Worm (Caenorhabditis elegans) whole organism, L1 larva: ENCODE data around the gene aptf-2.
A peak's percentile ranks its signal among the peaks of the same experiment; 100 is the strongest.
"Not testable (repeated sequence)": the region's sequence is repeated elsewhere in the genome, so short reads cannot be mapped to it uniquely, and the experiment has no call there.

ENCODE experiments used
- C04F5.9 ChIP-seq: sonication (generic microtip); optimal IDR thresholded peaks from 2 replicates; lab custom pipeline; 2016; ENCODE audit warnings: missing genetic modification characterization, missing compliant biosample characterization
- C34B4.2 ChIP-seq: sonication (generic microtip); optimal IDR thresholded peaks from 2 replicates; lab custom pipeline; 2017; ENCODE audit warnings: mild to moderate bottlenecking, missing genetic modification characterization, missing compliant biosample characterization
- F16B12.6 ChIP-seq: fragments of 150-350 bp; optimal IDR thresholded peaks from 2 replicates; lab custom pipeline; 2014; ENCODE audit warnings: missing biosample characterization, missing genetic modification characterization
- aly-2 ChIP-seq: fragments of 150-350 bp; optimal IDR thresholded peaks from 2 replicates; lab custom pipeline; 2014; ENCODE audit warnings: missing biosample characterization, missing genetic modification characterization
- ama-1 ChIP-seq: fragments of 150-350 bp; optimal IDR thresholded peaks from 2 replicates; lab custom pipeline; 2014
- blmp-1 ChIP-seq: fragments of 150-350 bp; optimal IDR thresholded peaks from 2 replicates; lab custom pipeline; 2014; ENCODE audit warnings: missing biosample characterization, missing genetic modification characterization
- ceh-63 ChIP-seq: fragments of 200-800 bp; sonication (Bioruptor generic); optimal IDR thresholded peaks from 2 replicates; lab custom pipeline; 2018; ENCODE audit warnings: mild to moderate bottlenecking, missing genetic modification characterization, missing compliant biosample characterization
- ceh-82 ChIP-seq, 3 experiments: fragments of 150-350 bp in 1 of 3; sonication (generic microtip) in 2 of 3; optimal IDR thresholded peaks; 2 replicates each; lab custom pipeline; 2014 to 2017; ENCODE audit warnings: missing biosample characterization in 3 of 3, missing genetic modification characterization in 3 of 3
- dpl-1 ChIP-seq, 3 experiments: fragments of 150-350 bp in 2 of 3; sonication (generic microtip) in 1 of 3; optimal IDR thresholded peaks; 2 replicates each; lab custom pipeline; 2014 to 2017; ENCODE audit warnings: missing biosample characterization in 3 of 3, missing genetic modification characterization in 3 of 3, missing genetic modification reagents in 3 of 3
- dsc-1 ChIP-seq: sonication (generic microtip); optimal IDR thresholded peaks from 2 replicates; lab custom pipeline; 2016; ENCODE audit warnings: mild to moderate bottlenecking, missing genetic modification characterization, missing compliant biosample characterization
- efl-1 ChIP-seq, 4 experiments: fragments of 150-350 bp; optimal IDR thresholded peaks in 3 of 4; peaks in 1 of 4; 1 replicate in 1 of 4; 2 replicates in 3 of 4; lab custom pipeline; 2014; ENCODE audit warnings: missing biosample characterization in 2 of 4, missing genetic modification characterization in 2 of 4, missing genetic modification reagents in 2 of 4
- efl-3 ChIP-seq: fragments of 200-800 bp; sonication (Bioruptor generic); optimal IDR thresholded peaks from 2 replicates; lab custom pipeline; 2018; ENCODE audit warnings: mild to moderate bottlenecking, missing genetic modification characterization, missing compliant biosample characterization
- elt-2 ChIP-seq: sonication (generic microtip); optimal IDR thresholded peaks from 2 replicates; lab custom pipeline; 2016; ENCODE audit warnings: missing genetic modification characterization, mild to moderate bottlenecking, inconsistent platforms, missing compliant biosample characterization, missing genetic modification reagents
- fkh-10 ChIP-seq: sonication (generic microtip); optimal IDR thresholded peaks from 2 replicates; lab custom pipeline; 2017; ENCODE audit warnings: missing biosample characterization, missing genetic modification reagents, missing genetic modification characterization
- grh-1 ChIP-seq: fragments of 200-800 bp; sonication (Bioruptor generic); IDR thresholded peaks from 2 replicates; pipeline ENCODE4 v1.3.6; 2022; ENCODE audit warnings: missing genetic modification reagents, missing genetic modification characterization, missing compliant biosample characterization
- hlh-17 ChIP-seq: fragments of 200-800 bp; sonication (Bioruptor generic); optimal IDR thresholded peaks from 2 replicates; lab custom pipeline; 2018; ENCODE audit warnings: missing genetic modification characterization, mild to moderate bottlenecking, missing compliant biosample characterization, moderate library complexity, borderline replicate concordance
- jun-1 ChIP-seq: fragments of 150-350 bp; optimal IDR thresholded peaks from 2 replicates; lab custom pipeline; 2014; ENCODE audit warnings: missing biosample characterization, missing genetic modification reagents, missing genetic modification characterization
- lin-15B ChIP-seq: fragments of 150-350 bp; sonication (generic microtip); optimal IDR thresholded peaks from 3 replicates; lab custom pipeline; 2014; ENCODE audit warnings: missing biosample characterization, missing genetic modification characterization
- lin-35 ChIP-seq, 2 experiments: fragments of 150-350 bp; optimal IDR thresholded peaks; 2 replicates each; lab custom pipeline; 2014; ENCODE audit warnings: missing biosample characterization in 2 of 2, missing genetic modification characterization in 2 of 2, missing genetic modification reagents in 2 of 2
- lsy-2 ChIP-seq, 2 experiments: fragments of 150-350 bp; optimal IDR thresholded peaks; 2 replicates each; lab custom pipeline; 2014; ENCODE audit warnings: missing biosample characterization in 2 of 2, missing genetic modification characterization in 2 of 2
- mep-1 ChIP-seq: fragments of 150-350 bp; optimal IDR thresholded peaks from 2 replicates; lab custom pipeline; 2014; ENCODE audit warnings: missing biosample characterization, missing genetic modification characterization
- nhr-11 ChIP-seq: fragments of 150-350 bp; optimal IDR thresholded peaks from 2 replicates; lab custom pipeline; 2014; ENCODE audit warnings: missing biosample characterization, missing genetic modification characterization
- nhr-47 ChIP-seq: sonication (generic microtip); optimal IDR thresholded peaks from 2 replicates; lab custom pipeline; 2016; ENCODE audit warnings: mild to moderate bottlenecking, missing genetic modification characterization, moderate library complexity, missing compliant biosample characterization
- rnt-1 ChIP-seq: sonication (generic microtip); optimal IDR thresholded peaks from 2 replicates; lab custom pipeline; 2016; ENCODE audit warnings: mild to moderate bottlenecking, missing genetic modification characterization, moderate library complexity, missing compliant biosample characterization
- skn-1 ChIP-seq: fragments of 150-350 bp; optimal IDR thresholded peaks from 2 replicates; lab custom pipeline; 2014; ENCODE audit warnings: missing biosample characterization, missing genetic modification characterization
- snpc-4 ChIP-seq: fragments of 150-350 bp; optimal IDR thresholded peaks from 2 replicates; lab custom pipeline; 2014; ENCODE audit warnings: missing biosample characterization, missing genetic modification characterization
- snu-23 ChIP-seq: sonication (generic microtip); optimal IDR thresholded peaks from 2 replicates; lab custom pipeline; 2016; ENCODE audit warnings: missing genetic modification characterization, missing compliant biosample characterization
- sox-4 ChIP-seq: sonication (generic microtip); optimal IDR thresholded peaks from 2 replicates; lab custom pipeline; 2016; ENCODE audit warnings: missing genetic modification characterization, missing compliant biosample characterization
- sup-37 ChIP-seq: fragments of 200-800 bp; sonication (Bioruptor generic); optimal IDR thresholded peaks from 2 replicates; lab custom pipeline; 2018; ENCODE audit warnings: mild to moderate bottlenecking, missing genetic modification characterization, missing compliant biosample characterization
- unc-130 ChIP-seq: fragments of 150-350 bp; optimal IDR thresholded peaks from 2 replicates; lab custom pipeline; 2017; ENCODE audit warnings: missing biosample characterization, missing genetic modification characterization, inconsistent platforms
- vab-15 ChIP-seq: sonication (generic microtip); optimal IDR thresholded peaks from 2 replicates; lab custom pipeline; 2017; ENCODE audit warnings: missing genotype, mild to moderate bottlenecking, missing genetic modification characterization, missing compliant biosample characterization
- xbp-1 ChIP-seq: sonication (generic microtip); optimal IDR thresholded peaks from 2 replicates; lab custom pipeline; 2016; ENCODE audit warnings: missing genetic modification characterization, missing compliant biosample characterization
- zip-4 ChIP-seq: fragments of 200-800 bp; sonication (Bioruptor generic); optimal IDR thresholded peaks from 2 replicates; lab custom pipeline; 2018; ENCODE audit warnings: mild to moderate bottlenecking, missing genetic modification characterization, moderate library complexity, missing compliant biosample characterization

Gene aptf-2

ce11 chrIV:13456893-13457292 lies 41.0 kb upstream of the aptf-2 start:
- TF ChIP-seq nhr-11 (tag; lab: Kevin White, UChicago) (no peak), skn-1 (tag; lab: Kevin White, UChicago) (no peak), hlh-17 (GFP tag; lab: Kevin White, UChicago) (no peak), jun-1 (tag; lab: Kevin White, UChicago) (no peak), efl-3 (no peak), vab-15 (no peak), C34B4.2 (tag; lab: Kevin White, UChicago) (no peak)

- not testable (repeated sequence) for TF ChIP-seq dsc-1 (tag; lab: Kevin White, UChicago); sup-37 (GFP tag; lab: Kevin White, UChicago); rnt-1 (tag; lab: Kevin White, UChicago)
Observed at ce11 chrIV:13455200-13455599, 39.3 kb upstream of the aptf-2 start, which contains the start of gene Y38H8A.7. Gene Y38H8A.7, plus strand, starts transcription at chrIV:13455500.

DNA sequence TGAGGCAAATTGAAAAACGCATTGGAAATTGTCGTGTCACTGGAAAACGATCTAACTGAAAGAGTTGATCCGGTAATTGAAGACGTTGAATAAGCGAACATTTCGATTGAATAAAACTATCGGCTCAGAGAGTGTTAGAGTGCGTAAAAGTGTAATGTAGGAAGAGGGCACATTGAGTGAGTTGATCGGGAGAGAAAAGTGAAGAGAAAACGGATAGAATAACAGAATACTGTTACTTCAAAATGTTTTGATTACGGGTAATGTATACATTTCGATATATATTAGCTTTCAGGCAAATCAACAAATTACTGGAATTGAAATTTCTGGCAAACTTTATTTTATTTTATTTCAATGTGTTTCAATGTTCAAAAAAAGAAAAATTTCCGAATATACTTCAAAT lies 38.8 kb upstream of the aptf-2 start, which contains the start of gene uso-1:
TSS of gene uso-1 (minus strand) at position 101 of the 400 bp plus-strand sequence.
- TF ChIP-seq fkh-10 (GFP tag; lab: Kevin White, UChicago) (no peak), lin-15B (no peak), efl-1 (optimal IDR thresholded peaks at IDR 0.05; lab: Kevin White, UChicago) (no peak), efl-1 (GFP tag; optimal IDR thresholded peaks at IDR 0.05 in 1 of 2; lab: Kevin White, UChicago) (peak in 1 of 2 experiments; percentile 33)

DNA sequence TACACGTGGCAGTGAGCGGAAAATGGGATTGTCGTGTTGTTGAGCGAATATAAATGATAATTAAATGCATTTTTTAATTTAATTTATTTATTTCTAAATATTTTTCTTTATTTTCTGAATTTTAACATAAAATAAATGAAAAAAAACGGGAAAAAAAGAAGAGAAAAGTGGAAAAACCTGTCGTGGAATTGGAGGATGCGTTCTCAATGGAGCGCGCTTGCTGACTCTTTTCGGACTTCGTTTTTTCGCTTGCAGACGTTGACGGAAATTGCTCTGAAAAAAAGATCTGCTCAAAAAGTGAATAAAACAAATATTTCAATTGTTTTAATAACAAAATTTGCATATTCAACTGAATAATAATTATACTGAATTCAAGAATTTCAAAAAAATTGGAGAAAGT lies 37.7 kb upstream of the aptf-2 start:
- peak; percentile 28 for TF ChIP-seq blmp-1 (tag; lab: Kevin White, UChicago)
- TF ChIP-seq dsc-1 (tag; lab: Kevin White, UChicago): peak; percentile 60
- TF ChIP-seq snu-23: peak; percentile 2
- peak; percentile 5 for TF ChIP-seq xbp-1
- peak; percentile 35 for TF ChIP-seq lin-15B
- TF ChIP-seq unc-130 (tag; lab: Kevin White, UChicago): peak; percentile 4
- no peak for TF ChIP-seq ceh-63
- TF ChIP-seq sox-4 (tag; lab: Kevin White, UChicago): no peak
- TF ChIP-seq nhr-11 (tag; lab: Kevin White, UChicago): no peak
- peak in 1 of 2 experiments; percentile 42 for TF ChIP-seq lsy-2 (tag; optimal IDR thresholded peaks at IDR 0.05; lab: Kevin White, UChicago)
- TF ChIP-seq nhr-47 (tag; lab: Kevin White, UChicago): peak; percentile 1
- peak; percentile 52 for TF ChIP-seq mep-1 (tag; lab: Kevin White, UChicago)
- peak in 2 of 3 experiments; percentile 2 to 55 for TF ChIP-seq dpl-1 (GFP tag; optimal IDR thresholded peaks at IDR 0.05; lab: Kevin White, UChicago)
- peak in 1 of 3 experiments; percentile 23 for TF ChIP-seq ceh-82 (tag; optimal IDR thresholded peaks at IDR 0.05; lab: Kevin White, UChicago)
- TF ChIP-seq aly-2: no peak
- peak; percentile 25 to 27 for TF ChIP-seq efl-1 (optimal IDR thresholded peaks at IDR 0.05; lab: Kevin White, UChicago)
- TF ChIP-seq efl-1 (GFP tag; optimal IDR thresholded peaks at IDR 0.05 in 1 of 2; lab: Kevin White, UChicago): peak in 1 of 2 experiments; percentile 35
- TF ChIP-seq ama-1: no peak
- no peak for TF ChIP-seq grh-1 (GFP tag; lab: Robert Waterston, UW)
- no peak for TF ChIP-seq snpc-4 (tag; lab: Kevin White, UChicago)
- peak; percentile 14 to 36 for TF ChIP-seq lin-35 (GFP tag; optimal IDR thresholded peaks at IDR 0.05; lab: Kevin White, UChicago)
- TF ChIP-seq zip-4 (GFP tag; lab: Kevin White, UChicago): no peak
- TF ChIP-seq F16B12.6: peak; percentile 26
- no peak for TF ChIP-seq elt-2 (tag; lab: Kevin White, UChicago)

DNA sequence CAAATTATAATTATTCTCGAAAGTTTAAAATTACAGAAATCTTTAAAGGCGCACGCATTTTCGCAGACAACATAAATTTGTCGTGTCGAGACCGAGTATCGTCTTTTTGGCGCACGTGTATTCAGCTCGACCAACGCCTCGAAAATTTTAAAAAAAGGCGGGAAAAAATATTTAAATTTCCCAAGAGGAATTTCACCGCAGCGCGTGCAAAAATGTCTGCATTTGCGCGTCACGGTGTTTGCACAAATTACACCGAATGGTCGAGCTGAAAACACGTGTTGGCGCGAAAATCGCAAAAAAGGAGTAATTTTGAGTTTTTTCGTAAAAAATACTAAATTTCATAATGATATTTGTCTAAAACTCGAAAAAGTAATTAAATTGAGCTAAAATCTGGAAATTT lies 34.9 kb upstream of the aptf-2 start:
- TF ChIP-seq efl-1 (optimal IDR thresholded peaks at IDR 0.05; lab: Kevin White, UChicago) (peak in 1 of 2 experiments; percentile 77), efl-1 (GFP tag; optimal IDR thresholded peaks at IDR 0.05 in 1 of 2; lab: Kevin White, UChicago) (peak in 1 of 2 experiments; percentile 46), C04F5.9 (no peak)
